Worm (Caenorhabditis elegans): Measurements from ENCODE around the gene C34F6.5.
A peak's percentile ranks its signal among the peaks of the same experiment; 100 is the strongest.

C34F6.5 gene

DNA sequence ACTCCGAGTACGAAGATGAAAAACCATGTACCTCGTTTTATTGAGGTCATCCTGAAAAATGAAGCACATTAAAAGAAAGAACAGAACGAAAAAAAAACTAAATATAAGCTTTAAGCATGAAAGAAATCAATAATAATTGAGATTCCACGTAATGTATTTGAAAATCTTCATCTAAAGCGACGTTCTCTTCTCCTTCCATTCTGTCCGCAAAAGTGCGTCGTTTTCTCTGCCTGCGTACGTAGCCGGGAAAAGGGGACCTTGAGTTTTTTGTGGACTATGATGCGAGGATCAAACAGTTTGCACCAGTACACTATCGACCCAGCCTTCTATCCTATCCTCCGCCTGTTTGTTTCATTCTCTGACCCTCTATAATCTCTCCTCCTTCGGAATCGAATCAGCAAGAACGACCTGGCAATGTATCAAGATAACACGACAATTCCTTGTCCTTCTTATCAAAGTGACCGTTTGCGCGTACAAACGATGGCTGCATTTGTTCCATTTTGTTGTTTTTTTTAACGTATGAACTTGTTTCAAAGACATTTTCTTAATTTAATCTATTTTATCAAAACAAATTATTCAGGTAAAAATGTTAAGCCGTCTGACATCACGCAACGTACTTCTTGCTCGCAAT is 6.8 kb upstream of the C34F6.5 start, which contains the start of the genes C34F6.7 and idh-2 (continued):
- TF ChIP-seq sma-9 (GFP tag; optimal IDR thresholded peaks at IDR 0.05) (peak; percentile 58), sma-9 (tag; optimal IDR thresholded peaks at IDR 0.05) (no peak), lsy-2 (tag; optimal IDR thresholded peaks at IDR 0.05) (peak in 1 of 2 experiments; percentile 48), unc-39 (tag; optimal IDR thresholded peaks at IDR 0.05) (no peak), ama-1 (optimal IDR thresholded peaks at IDR 0.05) (no peak), elt-3 (tag; optimal IDR thresholded peaks at IDR 0.05) (no peak), ceh-16 (tag; optimal IDR thresholded peaks at IDR 0.05) (no peak), mdl-1 (tag; optimal IDR thresholded peaks at IDR 0.05) (peak in 1 of 2 experiments; percentile 3)

DNA sequence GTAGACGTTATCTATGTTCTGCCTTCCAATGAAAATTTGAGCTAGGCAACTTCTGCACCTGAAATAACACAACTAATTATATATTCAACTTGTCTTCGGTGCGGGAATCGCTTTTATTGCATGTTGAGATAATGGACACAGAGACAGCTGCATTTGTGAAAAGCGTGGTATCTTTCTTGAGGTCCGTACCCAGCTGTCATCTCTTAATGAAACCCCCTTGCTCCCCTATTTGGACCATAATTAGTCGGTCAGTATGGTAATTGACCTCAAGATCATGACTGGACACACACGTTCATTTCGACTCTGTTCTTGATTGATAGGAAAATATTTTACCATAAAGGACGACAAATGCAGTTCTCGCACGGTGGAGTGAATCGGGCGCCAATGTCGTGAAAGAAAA is 2.7 kb upstream of the C34F6.5 start:
- TF ChIP-seq fos-1 (tag; optimal IDR thresholded peaks at IDR 0.05) (no peak), nhr-237 (tag; optimal IDR thresholded peaks at IDR 0.05) (no peak), C34F6.9 (tag; optimal IDR thresholded peaks at IDR 0.05) (no peak), unc-55 (GFP tag; optimal IDR thresholded peaks at IDR 0.05) (no peak), gmeb-1 (tag; optimal IDR thresholded peaks at IDR 0.05) (no peak), ama-1 (optimal IDR thresholded peaks at IDR 0.05) (no peak)

- TF ChIP-seq gmeb-1 (tag; optimal IDR thresholded peaks at IDR 0.05), result no peak
- no peak for TF ChIP-seq nhr-11 (tag; optimal IDR thresholded peaks at IDR 0.05)
- no peak for TF ChIP-seq unc-62 (GFP tag; optimal IDR thresholded peaks at IDR 0.05)
- TF ChIP-seq sma-9 (GFP tag; optimal IDR thresholded peaks at IDR 0.05), result no peak
- no peak for TF ChIP-seq sma-9 (tag; optimal IDR thresholded peaks at IDR 0.05)
- TF ChIP-seq sma-3 (GFP tag; optimal IDR thresholded peaks at IDR 0.05), result no peak
- TF ChIP-seq elt-3 (tag; optimal IDR thresholded peaks at IDR 0.05), result no peak
- TF ChIP-seq lsy-2 (tag; optimal IDR thresholded peaks at IDR 0.05), result no peak
- TF ChIP-seq ceh-82 (tag; optimal IDR thresholded peaks at IDR 0.05), result no peak
- no peak for TF ChIP-seq nhr-12 (tag; optimal IDR thresholded peaks at IDR 0.05)
- TF ChIP-seq nhr-129 (tag; optimal IDR thresholded peaks at IDR 0.05), result no peak
- no peak for TF ChIP-seq R02D3.7 (tag; optimal IDR thresholded peaks at IDR 0.05)
- TF ChIP-seq aly-2 (tag; optimal IDR thresholded peaks at IDR 0.05), result no peak
- TF ChIP-seq lin-39 (tag; optimal IDR thresholded peaks at IDR 0.05), result no peak
- no peak for TF ChIP-seq ZK546.5 (tag; optimal IDR thresholded peaks at IDR 0.05)
- no peak for TF ChIP-seq nhr-23 (tag; optimal IDR thresholded peaks at IDR 0.05)
- no peak for TF ChIP-seq ama-1 (optimal IDR thresholded peaks at IDR 0.05)
- no peak for TF ChIP-seq dmd-4 (tag; optimal IDR thresholded peaks at IDR 0.05)
Measured at ce11 chrX:11210417-11210816, 1.7 kb upstream of the C34F6.5 start.

DNA sequence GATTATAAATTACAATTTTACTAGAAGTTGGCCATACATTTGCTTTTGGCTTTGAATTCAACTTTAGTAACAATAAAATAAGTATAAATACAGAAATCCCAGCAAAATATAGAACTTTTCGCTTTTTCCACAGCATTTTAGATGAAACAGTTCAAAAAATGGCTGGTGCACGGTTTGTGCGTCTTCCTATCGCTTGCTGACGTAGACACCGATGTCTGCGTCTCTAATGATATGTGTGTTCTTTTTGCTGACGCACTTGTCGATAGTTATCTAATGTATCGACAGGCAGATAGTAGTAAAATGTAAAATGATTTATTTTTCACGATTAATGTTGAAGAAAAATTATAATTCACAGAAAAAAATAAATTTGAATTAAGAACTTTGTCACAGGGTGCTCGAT is 1.7 kb downstream of the C34F6.5 start, which contains the start of gene hst-2:
Gene hst-2, minus strand, starts transcription at position 203 of the 400 bp plus-strand sequence.
- TF ChIP-seq snpc-4 (tag; optimal IDR thresholded peaks at IDR 0.05), result peak; percentile 37
- no peak for TF ChIP-seq unc-39 (tag; optimal IDR thresholded peaks at IDR 0.05)
- peak; percentile 94 for TF ChIP-seq unc-55 (GFP tag; optimal IDR thresholded peaks at IDR 0.05)
- TF ChIP-seq sma-3 (GFP tag; optimal IDR thresholded peaks at IDR 0.05), result peak; percentile 92
- peak; percentile 39 for TF ChIP-seq zag-1 (tag; optimal IDR thresholded peaks at IDR 0.05)
- TF ChIP-seq ztf-11 (tag; optimal IDR thresholded peaks at IDR 0.05), result no peak
- TF ChIP-seq unc-62 (GFP tag; optimal IDR thresholded peaks at IDR 0.05), result peak; percentile 3
- TF ChIP-seq alr-1 (tag; optimal IDR thresholded peaks at IDR 0.05), result no peak
- no peak for TF ChIP-seq aly-2 (tag; optimal IDR thresholded peaks at IDR 0.05)
- no peak for TF ChIP-seq ztf-1 (GFP tag; conservative IDR thresholded peaks at IDR 0.05)
- TF ChIP-seq elt-1 (tag; optimal IDR thresholded peaks at IDR 0.05), result no peak
- no peak for TF ChIP-seq Y55F3AM.14 (GFP tag; optimal IDR thresholded peaks at IDR 0.05)
- TF ChIP-seq ama-1 (optimal IDR thresholded peaks at IDR 0.05), result peak; percentile 15
- TF ChIP-seq blmp-1 (tag; optimal IDR thresholded peaks at IDR 0.05; ENCODE audit: insufficient read depth), result peak; percentile 61
- TF ChIP-seq ceh-82 (tag; optimal IDR thresholded peaks at IDR 0.05), result no peak
- TF ChIP-seq fos-1 (tag; optimal IDR thresholded peaks at IDR 0.05), result peak; percentile 77
- peak; percentile 88 for TF ChIP-seq lin-13 (GFP tag; optimal IDR thresholded peaks at IDR 0.05)
- peak; percentile 89 for TF ChIP-seq gmeb-1 (tag; optimal IDR thresholded peaks at IDR 0.05)
- peak; percentile 92 for TF ChIP-seq nhr-6 (tag; optimal IDR thresholded peaks at IDR 0.05)
- TF ChIP-seq C34F6.9 (tag; optimal IDR thresholded peaks at IDR 0.05), result no peak
- TF ChIP-seq sem-4 (tag; optimal IDR thresholded peaks at IDR 0.05), result peak; percentile 80
- peak; percentile 6 for TF ChIP-seq nhr-12 (tag; optimal IDR thresholded peaks at IDR 0.05)
- TF ChIP-seq ceh-16 (tag; optimal IDR thresholded peaks at IDR 0.05), result no peak
- TF ChIP-seq nhr-21 (tag; optimal IDR thresholded peaks at IDR 0.05), result peak; percentile 92
- TF ChIP-seq skn-1 (tag; optimal IDR thresholded peaks at IDR 0.05), result no peak
- TF ChIP-seq nhr-25 (tag; optimal IDR thresholded peaks at IDR 0.05), result peak; percentile 95
- TF ChIP-seq nhr-237 (tag; optimal IDR thresholded peaks at IDR 0.05), result peak; percentile 53
- TF ChIP-seq crh-2 (tag; optimal IDR thresholded peaks at IDR 0.05), result peak; percentile 94
- peak; percentile 86 for TF ChIP-seq egl-27 (tag; optimal IDR thresholded peaks at IDR 0.05)
- TF ChIP-seq peb-1 (tag; optimal IDR thresholded peaks at IDR 0.05), result no peak
- TF ChIP-seq nhr-10 (tag; optimal IDR thresholded peaks at IDR 0.05), result peak; percentile 60
- TF ChIP-seq dmd-4 (tag; optimal IDR thresholded peaks at IDR 0.05), result peak; percentile 50
- peak; percentile 76 for TF ChIP-seq ztf-4 (tag; optimal IDR thresholded peaks at IDR 0.05)
- TF ChIP-seq sma-9 (GFP tag; optimal IDR thresholded peaks at IDR 0.05), result peak; percentile 97
- TF ChIP-seq sma-9 (tag; optimal IDR thresholded peaks at IDR 0.05), result no peak
- peak; percentile 93 for TF ChIP-seq F13H6.1 (tag; optimal IDR thresholded peaks at IDR 0.05)
- peak; percentile 75 for TF ChIP-seq nhr-77 (tag; optimal IDR thresholded peaks at IDR 0.05)
